Worm (Caenorhabditis elegans) whole organism, L4 larva: ENCODE measurements around the gene glb-24.
A peak's percentile ranks its signal among the peaks of the same experiment; 100 is the strongest.

Experiments
- R02D3.7 ChIP-seq: fragments of 150-350 bp; sonication (generic microtip); optimal IDR thresholded peaks from 3 replicates; lab custom pipeline; 2014; ENCODE audit warnings: missing biosample characterization, missing genetic modification characterization
- Y48G9A.11 ChIP-seq: fragments of 200-800 bp; sonication (Bioruptor generic); IDR thresholded peaks from 2 replicates; pipeline ENCODE4 v1.3.6; 2022; ENCODE audit warnings: missing genetic modification reagents, missing genetic modification characterization, missing compliant biosample characterization
- ZK337.2 ChIP-seq: fragments of 200-800 bp; sonication (Bioruptor generic); IDR thresholded peaks from 2 replicates; pipeline ENCODE4 v1.3.6; 2022; ENCODE audit warnings: missing genetic modification reagents, missing genetic modification characterization, missing compliant biosample characterization
- ZK546.5 ChIP-seq, 2 experiments: sonication (generic microtip); optimal IDR thresholded peaks; 2 replicates each; lab custom pipeline; 2017; ENCODE audit warnings: missing biosample characterization in 2 of 2, missing genetic modification characterization in 2 of 2
- arid-1 ChIP-seq: fragments of 200-800 bp; sonication (Bioruptor generic); conservative IDR thresholded peaks from 2 replicates; pipeline ENCODE4 v1.3.6; 2022; ENCODE audit warnings: missing genetic modification reagents, missing genetic modification characterization, missing compliant biosample characterization
- ceh-44 ChIP-seq: fragments of 200-800 bp; sonication (Bioruptor generic); IDR thresholded peaks from 2 replicates; pipeline ENCODE4 v1.3.6; 2022; ENCODE audit warnings: missing genetic modification reagents, missing genetic modification characterization, missing compliant biosample characterization
- ceh-82 ChIP-seq: sonication (generic microtip); optimal IDR thresholded peaks from 2 replicates; lab custom pipeline; 2017; ENCODE audit warnings: missing biosample characterization, missing genetic modification characterization
- ces-1 ChIP-seq: fragments of 150-350 bp; sonication (generic microtip); optimal IDR thresholded peaks from 4 replicates; lab custom pipeline; 2014; ENCODE audit warnings: missing biosample characterization, missing genetic modification reagents, missing genetic modification characterization
- daf-16 ChIP-seq, 3 experiments: sonication (generic microtip); optimal IDR thresholded peaks; 2 replicates each; lab custom pipeline; 2016 to 2017; ENCODE audit warnings: missing genetic modification characterization in 3 of 3, missing genetic modification reagents in 3 of 3, mild to moderate bottlenecking in 2 of 3, missing compliant biosample characterization in 2 of 3, missing biosample characterization in 1 of 3, moderate library complexity in 1 of 3
- daf-19 ChIP-seq: fragments of 200-800 bp; sonication (Bioruptor generic); conservative IDR thresholded peaks from 2 replicates; pipeline ENCODE4 v1.3.6; 2022; ENCODE audit warnings: missing genetic modification characterization, missing compliant biosample characterization
- daf-8 ChIP-seq: fragments of 200-800 bp; sonication (Bioruptor generic); IDR thresholded peaks from 2 replicates; pipeline ENCODE4 v1.3.6; 2022; ENCODE audit warnings: missing genetic modification characterization, missing compliant biosample characterization
- dpl-1 ChIP-seq: fragments of 150-350 bp; optimal IDR thresholded peaks from 2 replicates; lab custom pipeline; 2014; ENCODE audit warnings: missing biosample characterization, missing genetic modification reagents, missing genetic modification characterization
- dve-1 ChIP-seq: sonication (generic microtip); optimal IDR thresholded peaks from 2 replicates; lab custom pipeline; 2017; ENCODE audit warnings: antibody characterized with exemption, mild to moderate bottlenecking, missing genetic modification characterization, missing compliant biosample characterization; ENCODE audit not compliant: insufficient read depth
- egl-27 ChIP-seq: sonication (generic microtip); optimal IDR thresholded peaks from 3 replicates; lab custom pipeline; 2017; ENCODE audit warnings: missing biosample characterization, missing genetic modification reagents, missing genetic modification characterization
- lin-1 ChIP-seq: fragments of 200-800 bp; sonication (Bioruptor generic); IDR thresholded peaks from 2 replicates; pipeline ENCODE4 v1.3.6; 2022; ENCODE audit warnings: missing genetic modification reagents, missing genetic modification characterization, missing compliant biosample characterization
- lin-38 ChIP-seq: fragments of 200-800 bp; sonication (Bioruptor generic); IDR thresholded peaks from 2 replicates; pipeline ENCODE4 v1.3.6; 2022; ENCODE audit warnings: missing genetic modification reagents, missing genetic modification characterization, missing compliant biosample characterization
- lsy-2 ChIP-seq, 2 experiments: fragments of 150-350 bp in 1 of 2; sonication (generic microtip) in 1 of 2; optimal IDR thresholded peaks; 2 replicates each; lab custom pipeline; 2014 to 2017; ENCODE audit warnings: missing biosample characterization in 2 of 2, missing genetic modification characterization in 2 of 2
- mdl-1 ChIP-seq, 2 experiments: fragments of 150-350 bp in 1 of 2; sonication (generic microtip) in 1 of 2; optimal IDR thresholded peaks; 2 replicates each; lab custom pipeline; 2014 to 2017; ENCODE audit warnings: missing biosample characterization in 2 of 2, missing genetic modification characterization in 2 of 2
- mdt-29 ChIP-seq: fragments of 200-800 bp; sonication (Bioruptor generic); IDR thresholded peaks from 2 replicates; pipeline ENCODE4 v1.3.6; 2022; ENCODE audit warnings: missing genetic modification reagents, missing genetic modification characterization, missing compliant biosample characterization
- mes-2 ChIP-seq: sonication (generic microtip); optimal IDR thresholded peaks from 2 replicates; lab custom pipeline; 2016; ENCODE audit warnings: missing genotype, mild to moderate bottlenecking, missing genetic modification characterization, missing compliant biosample characterization; ENCODE audit not compliant: poor library complexity, severe bottlenecking
- mxl-2 ChIP-seq: fragments of 200-800 bp; sonication (Bioruptor generic); conservative IDR thresholded peaks from 2 replicates; pipeline ENCODE4 v1.3.6; 2022; ENCODE audit warnings: missing genetic modification reagents, missing genetic modification characterization, missing compliant biosample characterization
- mxl-3 ChIP-seq: fragments of 200-800 bp; sonication (Bioruptor generic); optimal IDR thresholded peaks from 2 replicates; lab custom pipeline; 2018; ENCODE audit warnings: mild to moderate bottlenecking, missing genetic modification characterization, missing compliant biosample characterization
- nhr-10 ChIP-seq: fragments of 150-350 bp; optimal IDR thresholded peaks from 2 replicates; lab custom pipeline; 2014; ENCODE audit warnings: missing biosample characterization, missing genetic modification characterization
- nhr-111 ChIP-seq: fragments of 200-800 bp; sonication (Bioruptor generic); optimal IDR thresholded peaks from 2 replicates; lab custom pipeline; 2018; ENCODE audit warnings: mild to moderate bottlenecking, missing genetic modification characterization, missing compliant biosample characterization
- nhr-25 ChIP-seq: sonication (generic microtip); optimal IDR thresholded peaks from 2 replicates; lab custom pipeline; 2017; ENCODE audit warnings: missing genetic modification characterization, mild to moderate bottlenecking, missing compliant biosample characterization, antibody characterized with exemption, moderate library complexity, borderline replicate concordance; ENCODE audit not compliant: insufficient read depth
- nhr-28 ChIP-seq: fragments of 150-350 bp; optimal IDR thresholded peaks from 2 replicates; lab custom pipeline; 2014; ENCODE audit warnings: missing biosample characterization, missing genetic modification characterization
- nhr-48 ChIP-seq: sonication (generic microtip); optimal IDR thresholded peaks from 2 replicates; lab custom pipeline; 2016; ENCODE audit warnings: mild to moderate bottlenecking, missing genetic modification characterization, missing compliant biosample characterization
- nhr-6 ChIP-seq: fragments of 150-350 bp; optimal IDR thresholded peaks from 2 replicates; lab custom pipeline; 2014; ENCODE audit warnings: missing biosample characterization, missing genetic modification characterization
- pha-4 ChIP-seq, 2 experiments: fragments of 150-350 bp in 1 of 2; fragments of 200-800 bp in 1 of 2; sonication (Bioruptor generic) in 1 of 2; IDR thresholded peaks in 1 of 2; optimal IDR thresholded peaks in 1 of 2; 2 replicates each; pipeline versions ENCODE4 v1.3.6 to Lab custom; 2014 to 2022; ENCODE audit warnings: missing genetic modification characterization in 2 of 2, missing genetic modification reagents in 2 of 2, missing biosample characterization in 1 of 2, missing compliant biosample characterization in 1 of 2
- php-3 ChIP-seq: fragments of 200-800 bp; sonication (Bioruptor generic); IDR thresholded peaks from 2 replicates; pipeline ENCODE4 v1.3.6; 2022; ENCODE audit warnings: missing genetic modification reagents, missing genetic modification characterization, missing compliant biosample characterization
- rbr-2 ChIP-seq: sonication (generic microtip); optimal IDR thresholded peaks from 2 replicates; lab custom pipeline; 2016; ENCODE audit warnings: missing genotype, missing genetic modification characterization, missing compliant biosample characterization
- sdz-12 ChIP-seq: fragments of 200-800 bp; sonication (Bioruptor generic); optimal IDR thresholded peaks from 2 replicates; lab custom pipeline; 2018; ENCODE audit warnings: mild to moderate bottlenecking, missing genetic modification characterization, missing compliant biosample characterization
- spr-1 ChIP-seq: sonication (generic microtip); optimal IDR thresholded peaks from 2 replicates; lab custom pipeline; 2016; ENCODE audit warnings: mild to moderate bottlenecking, missing genetic modification characterization, missing compliant biosample characterization
- spr-3 ChIP-seq: fragments of 200-800 bp; sonication (Bioruptor generic); optimal IDR thresholded peaks from 2 replicates; lab custom pipeline; 2018; ENCODE audit warnings: mild to moderate bottlenecking, missing genetic modification characterization, missing compliant biosample characterization
- tag-97 ChIP-seq: fragments of 200-800 bp; sonication (Bioruptor generic); IDR thresholded peaks from 2 replicates; pipeline ENCODE4 v1.3.6; 2022; ENCODE audit warnings: missing genetic modification characterization, missing compliant biosample characterization
- tra-1 ChIP-seq: fragments of 200-800 bp; sonication (Bioruptor generic); IDR thresholded peaks from 2 replicates; pipeline ENCODE4 v1.3.6; 2022; ENCODE audit warnings: missing genetic modification reagents, missing genetic modification characterization, missing compliant biosample characterization
- unc-130 ChIP-seq: sonication (generic microtip); optimal IDR thresholded peaks from 2 replicates; lab custom pipeline; 2016; ENCODE audit warnings: missing genetic modification reagents, missing genetic modification characterization, missing compliant biosample characterization
- unc-62 ChIP-seq, 3 experiments: fragments of 150-350 bp in 1 of 3; sonication (generic microtip); optimal IDR thresholded peaks in 2 of 3; peaks in 1 of 3; 1 replicate in 1 of 3; 2 replicates in 2 of 3; lab custom pipeline; 2014 to 2017; ENCODE audit warnings: missing biosample characterization in 3 of 3, missing genetic modification characterization in 3 of 3, missing genetic modification reagents in 3 of 3, missing genotype in 1 of 3
- vab-7 ChIP-seq: fragments of 200-800 bp; sonication (Bioruptor generic); IDR thresholded peaks from 2 replicates; pipeline ENCODE4 v1.3.6; 2022; ENCODE audit warnings: missing genetic modification reagents, missing genetic modification characterization, missing compliant biosample characterization
- zfp-2 ChIP-seq: sonication (generic microtip); optimal IDR thresholded peaks from 2 replicates; lab custom pipeline; 2016; ENCODE audit warnings: mild to moderate bottlenecking, missing genetic modification characterization, missing compliant biosample characterization
- zfp-3 ChIP-seq: fragments of 200-800 bp; sonication (Bioruptor generic); conservative IDR thresholded peaks from 2 replicates; pipeline ENCODE4 v1.3.6; 2022; ENCODE audit warnings: missing genetic modification reagents, missing genetic modification characterization, missing compliant biosample characterization
- zip-2 ChIP-seq: fragments of 150-350 bp; optimal IDR thresholded peaks from 2 replicates; lab custom pipeline; 2014; ENCODE audit warnings: missing biosample characterization, missing genetic modification characterization
- ztf-11 ChIP-seq: fragments of 150-350 bp; optimal IDR thresholded peaks from 2 replicates; lab custom pipeline; 2014; ENCODE audit warnings: missing biosample characterization, missing genetic modification characterization

The glb-24 gene

DNA sequence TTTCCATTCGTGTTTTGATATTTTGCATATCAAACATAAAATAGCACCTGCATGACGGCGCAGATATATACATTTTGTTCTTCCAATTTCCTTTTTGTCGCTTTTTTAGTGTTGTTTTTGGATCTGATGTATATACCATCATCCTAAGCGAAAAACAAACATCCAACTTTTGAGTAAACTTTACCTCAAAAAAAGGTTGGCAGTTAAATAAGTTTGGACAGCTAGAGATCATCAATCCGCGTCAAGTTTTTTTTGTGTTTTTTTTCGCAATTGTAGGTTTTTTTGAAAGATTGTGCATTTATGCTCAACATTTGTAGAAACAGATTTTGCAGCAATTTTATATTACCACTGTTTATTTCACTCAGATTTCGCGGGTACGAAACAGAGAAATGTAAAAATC, 14.0 kb downstream of the glb-24 start, which contains the start of gene bus-19:
TSS of gene bus-19 (plus strand) at position 301 of the 400 bp plus-strand sequence.
- TF ChIP-seq ceh-82 (tag; lab: Kevin White, UChicago) (no peak), daf-8 (GFP tag; lab: Robert Waterston, UW) (no peak), spr-1 (tag; lab: Kevin White, UChicago) (no peak), unc-62 (GFP tag; optimal IDR thresholded peaks at IDR 0.05 in 1 of 2; lab: Kevin White, UChicago) (peak in 1 of 2 experiments; percentile 4), unc-62 (tag; optimal IDR thresholded peaks at IDR 0.05; lab: Kevin White, UChicago) (no peak), dve-1 (no peak)

- TF ChIP-seq zip-2 (tag; lab: Kevin White, UChicago) = no peak
- TF ChIP-seq unc-62 (GFP tag; optimal IDR thresholded peaks at IDR 0.05 in 1 of 2; lab: Kevin White, UChicago) = peak in 1 of 2 experiments; percentile 47
- TF ChIP-seq unc-62 (tag; optimal IDR thresholded peaks at IDR 0.05; lab: Kevin White, UChicago) = no peak
- peak; percentile 13 for TF ChIP-seq nhr-28 (tag; lab: Kevin White, UChicago)
These were observed 15.0 kb downstream of the glb-24 start for ce11 chrV:12870740-12871139.

ce11 chrV:12869948-12870347, 15.8 kb downstream of the glb-24 start, which contains the start of gene T07F10.3:
T07F10.3 (minus strand) TSS chrV:12870045.
- peak; percentile 81; the same call in 1 of the 2 replicates for TF ChIP-seq zfp-3
- peak; percentile 70; the same call in 1 of the 2 replicates for TF ChIP-seq tra-1
- no peak for TF ChIP-seq lsy-2 (tag; optimal IDR thresholded peaks at IDR 0.05; lab: Kevin White, UChicago)
- TF ChIP-seq tag-97 = peak; percentile 81; the same call in 1 of the 2 replicates
- peak; percentile 81 for TF ChIP-seq lin-38 (GFP tag; lab: Robert Waterston, UW)
- peak; percentile 25 for TF ChIP-seq ces-1
- TF ChIP-seq dpl-1 = peak; percentile 99
- TF ChIP-seq spr-3 = peak; percentile 45
- TF ChIP-seq nhr-48 (tag; lab: Kevin White, UChicago) = peak; percentile 51
- no peak for TF ChIP-seq ztf-11 (tag; lab: Kevin White, UChicago)
- no peak for TF ChIP-seq nhr-25
- TF ChIP-seq nhr-28 (tag; lab: Kevin White, UChicago) = peak; percentile 69
- peak; percentile 97 for TF ChIP-seq nhr-6 (tag; lab: Kevin White, UChicago)
- peak; percentile 41 for TF ChIP-seq mxl-3 (GFP tag; lab: Kevin White, UChicago)
- peak; percentile 77 for TF ChIP-seq sdz-12 (GFP tag; lab: Kevin White, UChicago)
- TF ChIP-seq mxl-2 (GFP tag; lab: Robert Waterston, UW) = peak; percentile 49; the same call in 1 of the 2 replicates
- TF ChIP-seq pha-4 (GFP tag; IDR thresholded peaks at IDR 0.05; lab: Robert Waterston, UW) = peak; percentile 59; the same call in 1 of the 2 replicates
- TF ChIP-seq pha-4 (tag; optimal IDR thresholded peaks at IDR 0.05; lab: Kevin White, UChicago) = no peak
- no peak for TF ChIP-seq daf-19
- no peak for TF ChIP-seq zfp-2
- peak; percentile 100 for TF ChIP-seq mes-2 (tag; lab: Kevin White, UChicago)
- TF ChIP-seq unc-130 (GFP tag; lab: Kevin White, UChicago) = peak; percentile 93
- peak; percentile 46; the same call in 1 of the 2 replicates for TF ChIP-seq ceh-44
- peak; percentile 58 for TF ChIP-seq arid-1 (GFP tag; lab: Robert Waterston, UW)
- peak; percentile 69 for TF ChIP-seq rbr-2 (tag; lab: Kevin White, UChicago)
- no peak for TF ChIP-seq mdl-1 (tag; optimal IDR thresholded peaks at IDR 0.05; lab: Kevin White, UChicago)
- no peak for TF ChIP-seq egl-27 (tag; lab: Kevin White, UChicago)
- TF ChIP-seq R02D3.7 (tag; lab: Kevin White, UChicago) = no peak
- peak; percentile 97 for TF ChIP-seq ZK337.2
- TF ChIP-seq lin-1 (GFP tag; lab: Robert Waterston, UW) = 0 out of 2 replicates have a peak, but pooled peaks have one; percentile 56
- no peak for TF ChIP-seq ZK546.5 (tag; optimal IDR thresholded peaks at IDR 0.05; lab: Kevin White, UChicago)
- TF ChIP-seq php-3 = 0 out of 2 replicates have a peak, but pooled peaks have one; percentile 29
- peak; percentile 77 for TF ChIP-seq dve-1
- TF ChIP-seq Y48G9A.11 = peak; percentile 88
- peak; percentile 71 for TF ChIP-seq mdt-29 (GFP tag; lab: Robert Waterston, UW)
- TF ChIP-seq nhr-111 = no peak
- peak in 1 of 2 experiments; percentile 41 for TF ChIP-seq daf-16 (GFP tag; optimal IDR thresholded peaks at IDR 0.05; lab: Kevin White, UChicago)
- TF ChIP-seq daf-16 (tag; optimal IDR thresholded peaks at IDR 0.05; lab: Kevin White, UChicago) = peak; percentile 41
- TF ChIP-seq vab-7 (GFP tag; lab: Robert Waterston, UW) = peak; percentile 57; the same call in 1 of the 2 replicates
- TF ChIP-seq nhr-10 (tag; lab: Kevin White, UChicago) = no peak
